Fruit fly (Drosophila melanogaster) whole organism, embryonic: ENCODE data around the gene CG44271.

Experiments used
- Atf6 ChIP-seq: fragments of 200-800 bp; sonication (Bioruptor generic); IDR thresholded peaks from 2 replicates; pipeline ENCODE4 v1.3.6; 2022; ENCODE audit warnings: missing biosample characterization, missing genetic modification characterization
- Awh ChIP-seq: fragments of 200-800 bp; sonication (Bioruptor generic); IDR thresholded peaks from 2 replicates; pipeline ENCODE4, ENCODE4 v1.3.6; 2022; ENCODE audit warnings: missing biosample characterization, missing genetic modification characterization
- Bteb2 ChIP-seq: fragments of 200-800 bp; sonication (Bioruptor generic); optimal IDR thresholded peaks from 2 replicates; lab custom pipeline; 2016; ENCODE audit warnings: missing biosample characterization, missing genetic modification characterization
- CG10366 ChIP-seq: fragments of 200-800 bp; sonication (Bioruptor generic); IDR thresholded peaks from 2 replicates; pipeline ENCODE4 v1.3.6; 2022; ENCODE audit warnings: missing biosample characterization, missing genetic modification characterization
- CG10543 ChIP-seq: fragments of 200-800 bp; sonication (Bioruptor generic); optimal IDR thresholded peaks from 3 replicates; lab custom pipeline; 2017; ENCODE audit warnings: missing biosample characterization, mild to moderate bottlenecking, missing genetic modification characterization, moderate library complexity
- CG12071 ChIP-seq: fragments of 200-800 bp; sonication (Bioruptor generic); optimal IDR thresholded peaks from 3 replicates; lab custom pipeline; 2018; ENCODE audit warnings: missing biosample characterization, mild to moderate bottlenecking, missing genetic modification characterization
- CG12236 ChIP-seq: fragments of 200-800 bp; sonication (Bioruptor generic); optimal IDR thresholded peaks from 2 replicates; lab custom pipeline; 2016; ENCODE audit warnings: missing biosample characterization, missing genetic modification characterization
- CG13775 ChIP-seq: fragments of 200-800 bp; sonication (Bioruptor generic); optimal IDR thresholded peaks from 3 replicates; lab custom pipeline; 2017; ENCODE audit warnings: missing biosample characterization, mild to moderate bottlenecking, missing genetic modification characterization
- CG14014 ChIP-seq: fragments of 200-800 bp; sonication (Bioruptor generic); IDR thresholded peaks from 2 replicates; pipeline ENCODE4 v1.3.6; 2022; ENCODE audit warnings: missing biosample characterization, missing genetic modification characterization
- CG15601 ChIP-seq: fragments of 200-800 bp; sonication (Bioruptor generic); optimal IDR thresholded peaks from 3 replicates; lab custom pipeline; 2019; ENCODE audit warnings: missing biosample characterization, mild to moderate bottlenecking, missing genetic modification characterization, moderate library complexity
- CG1603 ChIP-seq: fragments of 200-800 bp; sonication (Bioruptor generic); optimal IDR thresholded peaks from 2 replicates; lab custom pipeline; 2019; ENCODE audit warnings: missing biosample characterization, mild to moderate bottlenecking, missing genetic modification characterization, moderate library complexity
- CG31365 ChIP-seq: fragments of 200-800 bp; sonication (Bioruptor generic); optimal IDR thresholded peaks from 2 replicates; lab custom pipeline; 2018; ENCODE audit warnings: missing biosample characterization, mild to moderate bottlenecking, missing genetic modification characterization
- CG34376 ChIP-seq: fragments of 200-800 bp; sonication (Bioruptor generic); optimal IDR thresholded peaks from 2 replicates; lab custom pipeline; 2018; ENCODE audit warnings: missing biosample characterization, mild to moderate bottlenecking, missing genetic modification characterization
- CG3847 ChIP-seq: fragments of 200-800 bp; sonication (Bioruptor generic); IDR thresholded peaks from 2 replicates; pipeline ENCODE4 v1.3.6; 2022; ENCODE audit warnings: missing biosample characterization, missing genetic modification characterization
- CG4360 ChIP-seq: fragments of 200-800 bp; sonication (Bioruptor generic); IDR thresholded peaks from 2 replicates; pipeline ENCODE4 v1.3.6; 2022; ENCODE audit warnings: missing biosample characterization, missing genetic modification characterization
- CG4730 ChIP-seq: fragments of 200-800 bp; sonication (Bioruptor generic); IDR thresholded peaks from 2 replicates; pipeline ENCODE4 v1.3.6; 2022; ENCODE audit warnings: missing biosample characterization, missing genetic modification characterization
- CG4820 ChIP-seq: fragments of 200-800 bp; sonication (Bioruptor generic); optimal IDR thresholded peaks from 3 replicates; lab custom pipeline; 2016; ENCODE audit warnings: missing biosample characterization, missing genetic modification characterization
- CG5245 ChIP-seq: fragments of 200-800 bp; sonication (Bioruptor generic); optimal IDR thresholded peaks from 3 replicates; lab custom pipeline; 2016; ENCODE audit warnings: missing biosample characterization, missing genetic modification characterization
- CG7963 ChIP-seq: fragments of 200-800 bp; sonication (Bioruptor generic); IDR thresholded peaks from 3 replicates; pipeline ENCODE4 v1.3.6; 2022; ENCODE audit warnings: missing biosample characterization, missing genetic modification characterization; ENCODE audit not compliant: partially characterized antibody
- CG8924 ChIP-seq: fragments of 200-800 bp; optimal IDR thresholded peaks from 3 replicates; lab custom pipeline; 2019; ENCODE audit warnings: missing biosample characterization, mild to moderate bottlenecking, missing genetic modification characterization, moderate library complexity
- CG9817 ChIP-seq: fragments of 200-800 bp; sonication (Bioruptor generic); optimal IDR thresholded peaks from 2 replicates; lab custom pipeline; 2018; ENCODE audit warnings: missing biosample characterization, mild to moderate bottlenecking, missing genetic modification characterization, moderate library complexity
- Dek ChIP-seq: fragments of 200-800 bp; sonication (Bioruptor generic); optimal IDR thresholded peaks from 3 replicates; lab custom pipeline; 2019; ENCODE audit warnings: missing biosample characterization, mild to moderate bottlenecking, missing genetic modification characterization, moderate library complexity
- Dll ChIP-seq: fragments of 200-800 bp; sonication (Bioruptor generic); IDR thresholded peaks from 4 replicates; pipeline ENCODE4 v1.3.6; 2022; ENCODE audit warnings: missing biosample characterization, missing genetic modification characterization; ENCODE audit not compliant: partially characterized antibody
- Hmr ChIP-seq: fragments of 200-800 bp; sonication (Bioruptor generic); optimal IDR thresholded peaks from 3 replicates; lab custom pipeline; 2017; ENCODE audit warnings: mild to moderate bottlenecking, missing biosample characterization, missing genetic modification reagents, missing genetic modification characterization
- Lhr ChIP-seq: fragments of 200-800 bp; sonication (Bioruptor generic); optimal IDR thresholded peaks from 3 replicates; lab custom pipeline; 2017; ENCODE audit warnings: mild to moderate bottlenecking, missing biosample characterization, missing genetic modification reagents, missing genetic modification characterization
- MESR4 ChIP-seq: fragments of 200-800 bp; sonication (Bioruptor generic); optimal IDR thresholded peaks from 2 replicates; lab custom pipeline; 2018; ENCODE audit warnings: missing biosample characterization, mild to moderate bottlenecking, missing genetic modification characterization, moderate library complexity
- Med ChIP-seq: fragments of 200-800 bp; sonication (Bioruptor generic); peaks from one replicate; lab custom pipeline; 2016; ENCODE audit warnings: missing biosample characterization, missing genetic modification characterization, mild to moderate bottlenecking, inconsistent platforms, moderate library complexity
- Myb ChIP-seq: fragments of 200-800 bp; sonication (Bioruptor generic); optimal IDR thresholded peaks from 2 replicates; lab custom pipeline; 2016; ENCODE audit warnings: missing biosample characterization, missing genetic modification characterization
- Optix ChIP-seq: fragments of 200-800 bp; sonication (Bioruptor generic); IDR thresholded peaks from 3 replicates; pipeline ENCODE4 v1.3.6; 2022; ENCODE audit warnings: missing biosample characterization, missing genetic modification characterization
- Rx ChIP-seq: fragments of 200-800 bp; sonication (Bioruptor generic); IDR thresholded peaks from 2 replicates; pipeline ENCODE4 v1.3.6; 2022; ENCODE audit warnings: missing biosample characterization, missing genetic modification characterization
- Sox100B ChIP-seq: fragments of 200-800 bp; sonication (Bioruptor generic); optimal IDR thresholded peaks from 3 replicates; lab custom pipeline; 2018; ENCODE audit warnings: missing biosample characterization, mild to moderate bottlenecking, missing genetic modification characterization
- Spps ChIP-seq: fragments of 200-800 bp; sonication (Bioruptor generic); optimal IDR thresholded peaks from 2 replicates; lab custom pipeline; 2018; ENCODE audit warnings: missing biosample characterization, mild to moderate bottlenecking, missing genetic modification characterization
- Sry-δ ChIP-seq: fragments of 200-800 bp; sonication (Bioruptor generic); optimal IDR thresholded peaks from 2 replicates; lab custom pipeline; 2016; ENCODE audit warnings: missing biosample characterization, missing genetic modification characterization
- Xrp1 ChIP-seq: fragments of 200-800 bp; sonication (Bioruptor generic); IDR thresholded peaks from 2 replicates; pipeline ENCODE4 v1.3.6; 2022; ENCODE audit warnings: missing biosample characterization, missing genetic modification characterization
- ab ChIP-seq: fragments of 200-800 bp; sonication (Bioruptor generic); optimal IDR thresholded peaks from 2 replicates; lab custom pipeline; 2016; ENCODE audit warnings: missing biosample characterization, missing genetic modification characterization
- al ChIP-seq: fragments of 200-800 bp; sonication (Bioruptor generic); IDR thresholded peaks from 2 replicates; pipeline ENCODE4 v1.3.6; 2022; ENCODE audit warnings: missing biosample characterization, missing genetic modification characterization
- br ChIP-seq: fragments of >200 bp; optimal IDR thresholded peaks from 2 replicates; lab custom pipeline; 2017
- croc ChIP-seq: fragments of 200-800 bp; sonication (Bioruptor generic); conservative IDR thresholded peaks from 3 replicates; pipeline ENCODE4 v1.3.6; 2022; ENCODE audit warnings: missing biosample characterization, missing genetic modification characterization
- danr ChIP-seq: fragments of 200-800 bp; sonication (Bioruptor generic); IDR thresholded peaks from 2 replicates; pipeline ENCODE4 v1.3.6; 2022; ENCODE audit warnings: missing biosample characterization, missing genetic modification characterization
- dmrt11E ChIP-seq: fragments of 200-800 bp; sonication (Bioruptor generic); optimal IDR thresholded peaks from 3 replicates; lab custom pipeline; 2018; ENCODE audit warnings: missing biosample characterization, mild to moderate bottlenecking, missing genetic modification characterization, moderate library complexity
- grn ChIP-seq: fragments of 200-800 bp; sonication (Bioruptor generic); optimal IDR thresholded peaks from 3 replicates; lab custom pipeline; 2017; ENCODE audit warnings: missing biosample characterization, missing genetic modification characterization
- hb ChIP-seq: fragments of 200-800 bp; sonication (Bioruptor generic); IDR thresholded peaks from 3 replicates; pipeline ENCODE4 v1.3.6; 2022; ENCODE audit warnings: missing biosample characterization, missing genetic modification characterization; ENCODE audit not compliant: partially characterized antibody
- ind ChIP-seq: fragments of 200-800 bp; sonication (Bioruptor generic); optimal IDR thresholded peaks from 3 replicates; lab custom pipeline; 2016; ENCODE audit warnings: missing biosample characterization, missing genetic modification characterization
- nmo ChIP-seq: fragments of 200-800 bp; sonication (Bioruptor generic); optimal IDR thresholded peaks from 2 replicates; lab custom pipeline; 2018; ENCODE audit warnings: missing biosample characterization, mild to moderate bottlenecking, missing genetic modification characterization, moderate library complexity
- shn ChIP-seq: fragments of 200-800 bp; sonication (Bioruptor generic); optimal IDR thresholded peaks from 3 replicates; lab custom pipeline; 2016; ENCODE audit warnings: missing biosample characterization, missing genetic modification characterization
- sisA ChIP-seq: fragments of 200-800 bp; sonication (Bioruptor generic); IDR thresholded peaks from 2 replicates; pipeline ENCODE4 v1.3.6; 2022; ENCODE audit warnings: missing biosample characterization, missing genetic modification characterization
- stc ChIP-seq: fragments of 200-800 bp; sonication (Bioruptor generic); IDR thresholded peaks from 2 replicates; pipeline ENCODE4 v1.3.6; 2022; ENCODE audit warnings: missing biosample characterization, missing genetic modification characterization
- zfh1 ChIP-seq: fragments of 200-800 bp; sonication (Bioruptor generic); IDR thresholded peaks from 3 replicates; pipeline ENCODE4 v1.3.6; 2022; ENCODE audit warnings: missing biosample characterization, missing genetic modification characterization
- zfh2 ChIP-seq: fragments of 200-800 bp; sonication (Bioruptor generic); optimal IDR thresholded peaks from 2 replicates; lab custom pipeline; 2016; ENCODE audit warnings: missing biosample characterization, missing genetic modification characterization

CG44271 gene

DNA sequence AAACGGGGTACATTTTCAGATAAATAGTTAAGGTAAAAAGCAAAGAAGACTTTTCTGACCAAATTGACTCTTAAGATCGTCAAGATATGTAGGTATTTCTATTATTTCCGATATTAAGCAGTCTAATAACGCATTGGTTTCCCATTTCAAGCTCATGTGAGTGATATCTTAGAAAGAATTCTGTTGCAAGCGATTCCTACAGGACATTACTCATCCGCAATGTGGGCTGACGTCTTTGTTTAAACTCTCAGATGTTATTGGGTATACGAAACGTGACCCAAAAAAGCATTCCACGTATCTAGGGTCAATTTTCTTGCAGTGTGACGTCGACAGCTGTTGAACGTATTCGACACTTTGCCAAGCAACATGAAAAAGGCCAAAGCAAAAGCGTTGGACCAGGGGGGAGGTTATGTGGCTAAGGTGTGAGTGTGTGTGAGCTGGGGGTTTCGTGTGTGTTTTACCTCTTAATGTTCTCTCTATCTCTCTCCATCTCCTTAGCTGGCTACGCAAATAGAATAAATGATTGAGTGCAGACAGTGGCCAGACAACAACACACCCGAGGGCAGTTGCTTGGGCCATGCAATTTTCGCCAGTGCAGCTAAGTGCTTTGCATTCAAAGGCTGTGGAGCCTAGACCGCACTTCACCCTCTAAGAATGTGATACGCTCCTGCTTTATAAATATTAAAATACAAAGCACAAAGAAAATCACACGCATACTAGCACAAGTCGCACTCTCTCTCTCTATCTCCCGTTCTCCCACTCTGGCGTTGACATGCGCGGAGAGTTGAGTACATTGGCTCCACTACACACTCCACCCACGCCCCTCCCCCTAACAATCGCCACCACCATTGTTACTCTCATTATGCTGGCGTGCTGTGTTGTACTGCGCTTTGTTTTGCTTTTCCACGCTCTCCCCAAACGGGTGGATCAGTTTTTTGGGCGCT lies 39.6 kb upstream of the CG44271 start (continued):
- TF ChIP-seq zfh1 (GFP tag; lab: Robert Waterston, UW), result peak; percentile 85
- peak; percentile 62 for TF ChIP-seq CG31365
- peak; percentile 90 for TF ChIP-seq Myb (GFP tag; lab: Kevin White, UChicago)
- peak; percentile 78 for TF ChIP-seq Rx
- peak; percentile 78 for TF ChIP-seq Spps (tag; lab: Kevin White, UChicago)
- no peak for TF ChIP-seq br (lab: Kevin White, UChicago)
- TF ChIP-seq CG12071, result peak; percentile 87
- TF ChIP-seq ab (GFP tag; lab: Kevin White, UChicago), result peak; percentile 70
- peak; percentile 97 for TF ChIP-seq shn
- TF ChIP-seq Optix (GFP tag; lab: Robert Waterston, UW), result peak; percentile 79
- peak; percentile 90 for TF ChIP-seq danr
- peak; percentile 88 for TF ChIP-seq al (GFP tag; lab: Robert Waterston, UW)
- TF ChIP-seq Bteb2 (GFP tag; lab: Kevin White, UChicago), result peak; percentile 94
- peak; percentile 92 for TF ChIP-seq CG4820 (GFP tag; lab: Kevin White, UChicago)
- peak; percentile 41; the same call in 1 of the 2 replicates for TF ChIP-seq CG4360 (GFP tag; lab: Robert Waterston, UW)
- peak; percentile 92 for TF ChIP-seq CG15601 (tag; lab: Kevin White, UChicago)
- TF ChIP-seq sisA (GFP tag; lab: Robert Waterston, UW), result peak; percentile 90
- TF ChIP-seq nmo (GFP tag; lab: Kevin White, UChicago), result peak; percentile 98
- peak; percentile 94 for TF ChIP-seq Dek (tag; lab: Kevin White, UChicago)
- peak; percentile 0 for TF ChIP-seq MESR4 (GFP tag; lab: Kevin White, UChicago)
- peak; percentile 97 for TF ChIP-seq ind (GFP tag; lab: Kevin White, UChicago)
- TF ChIP-seq CG34376 (GFP tag; lab: Kevin White, UChicago), result peak; percentile 92
- TF ChIP-seq Atf6 (GFP tag; lab: Robert Waterston, UW), result peak; percentile 90
- peak; percentile 78 for TF ChIP-seq CG1603 (tag; lab: Kevin White, UChicago)
- TF ChIP-seq CG12236 (GFP tag; lab: Kevin White, UChicago), result peak; percentile 97
- peak; percentile 96 for TF ChIP-seq Hmr
- peak; percentile 89 for TF ChIP-seq CG3847 (GFP tag; lab: Robert Waterston, UW)
- peak; percentile 79 for TF ChIP-seq CG4730 (GFP tag; lab: Robert Waterston, UW)
- peak; percentile 53 for TF ChIP-seq Awh
- TF ChIP-seq stc (GFP tag; lab: Robert Waterston, UW), result peak; percentile 67
- peak; percentile 86 for TF ChIP-seq dmrt11E (tag; lab: Kevin White, UChicago)
- TF ChIP-seq grn (GFP tag; lab: Kevin White, UChicago), result peak; percentile 89
- TF ChIP-seq CG7963 (GFP tag; lab: Robert Waterston, UW), result 0 out of 3 replicates have a peak, but pooled peaks have one; percentile 42
- TF ChIP-seq CG9817 (tag; lab: Kevin White, UChicago), result peak; percentile 90
- peak; percentile 87 for TF ChIP-seq croc (GFP tag; lab: Robert Waterston, UW)
- peak; percentile 97 for TF ChIP-seq CG10543 (GFP tag; lab: Kevin White, UChicago)
- no peak for TF ChIP-seq hb (GFP tag; lab: Robert Waterston, UW)
- peak; percentile 82 for TF ChIP-seq Lhr (GFP tag; lab: Kevin White, UChicago)
- TF ChIP-seq CG10366 (GFP tag; lab: Robert Waterston, UW), result peak; percentile 80
- TF ChIP-seq Dll (GFP tag; lab: Robert Waterston, UW), result 0 out of 4 replicates have a peak, but pooled peaks have one; percentile 45
- peak; percentile 83 for TF ChIP-seq CG5245
- TF ChIP-seq Sox100B (GFP tag; lab: Kevin White, UChicago), result peak; percentile 98
- peak; percentile 98 for TF ChIP-seq Med (GFP tag; lab: Kevin White, UChicago)
- peak; percentile 97 for TF ChIP-seq zfh2 (GFP tag; lab: Kevin White, UChicago)
- peak; percentile 70 for TF ChIP-seq Sry-δ (GFP tag; lab: Kevin White, UChicago)
- peak; percentile 97 for TF ChIP-seq CG8924 (tag; lab: Kevin White, UChicago)
- peak; percentile 97 for TF ChIP-seq CG13775
- TF ChIP-seq Xrp1 (GFP tag; lab: Robert Waterston, UW), result peak; percentile 82
- TF ChIP-seq CG14014 (GFP tag; lab: Robert Waterston, UW), result peak; percentile 87
